Worm (Caenorhabditis elegans) whole organism, early embryonic: Measurements from ENCODE around the gene F10C5.3.

Source experiments
- B0310.2 ChIP-seq: sonication (generic microtip); optimal IDR thresholded peaks from 2 replicates; lab custom pipeline; 2016; ENCODE audit warnings: mild to moderate bottlenecking, missing genetic modification characterization, missing compliant biosample characterization
- F13C5.2 ChIP-seq: sonication (generic microtip); optimal IDR thresholded peaks from 2 replicates; lab custom pipeline; 2017; ENCODE audit warnings: mild to moderate bottlenecking, missing genetic modification characterization, inconsistent platforms, missing compliant biosample characterization
- aly-1 ChIP-seq: sonication (generic microtip); optimal IDR thresholded peaks from 2 replicates; lab custom pipeline; 2016; ENCODE audit warnings: missing genetic modification characterization, missing compliant biosample characterization
- ama-1 ChIP-seq: fragments of 150-350 bp; optimal IDR thresholded peaks from 2 replicates; lab custom pipeline; 2014
- ceh-13 ChIP-seq: fragments of 200-800 bp; sonication (Bioruptor generic); optimal IDR thresholded peaks from 2 replicates; lab custom pipeline; 2018; ENCODE audit warnings: mild to moderate bottlenecking, missing genetic modification characterization, missing compliant biosample characterization
- ceh-36 ChIP-seq: sonication (generic microtip); optimal IDR thresholded peaks from 2 replicates; lab custom pipeline; 2016; ENCODE audit warnings: missing genetic modification characterization, inconsistent platforms, missing compliant biosample characterization
- ets-7 ChIP-seq: sonication (generic microtip); optimal IDR thresholded peaks from 2 replicates; lab custom pipeline; 2016; ENCODE audit warnings: missing genotype, missing genetic modification characterization, missing compliant biosample characterization
- flt-1 ChIP-seq: fragments of 200-800 bp; sonication (Bioruptor generic); IDR thresholded peaks from 2 replicates; pipeline ENCODE4 v1.3.6; 2022; ENCODE audit warnings: missing genetic modification characterization, missing compliant biosample characterization
- hmbx-1 ChIP-seq: sonication (generic microtip); optimal IDR thresholded peaks from 2 replicates; lab custom pipeline; 2016; ENCODE audit warnings: mild to moderate bottlenecking, missing genetic modification characterization, missing compliant biosample characterization
- hmg-4 ChIP-seq: fragments of 200-800 bp; sonication (Bioruptor generic); optimal IDR thresholded peaks from 2 replicates; lab custom pipeline; 2018; ENCODE audit warnings: mild to moderate bottlenecking, missing genetic modification characterization, missing compliant biosample characterization
- hnd-1 ChIP-seq: sonication (generic microtip); optimal IDR thresholded peaks from 2 replicates; lab custom pipeline; 2016; ENCODE audit warnings: missing genetic modification characterization, missing compliant biosample characterization
- pes-1 ChIP-seq: fragments of 200-800 bp; sonication (Bioruptor generic); IDR thresholded peaks from 2 replicates; pipeline ENCODE4 v1.3.6; 2022; ENCODE audit warnings: missing genetic modification reagents, missing genetic modification characterization, missing compliant biosample characterization
- scrt-1 ChIP-seq: fragments of 200-800 bp; sonication (Bioruptor generic); IDR thresholded peaks from 2 replicates; pipeline ENCODE4 v1.3.6; 2022; ENCODE audit warnings: missing genetic modification characterization, missing compliant biosample characterization
- sea-1 ChIP-seq: fragments of 200-800 bp; sonication (Bioruptor generic); conservative IDR thresholded peaks from 2 replicates; pipeline ENCODE4 v1.3.6; 2022; ENCODE audit warnings: missing genetic modification characterization, missing compliant biosample characterization
- tbx-11 ChIP-seq: fragments of 200-800 bp; sonication (Bioruptor generic); IDR thresholded peaks from 2 replicates; pipeline ENCODE4 v1.3.6; 2022; ENCODE audit warnings: missing genetic modification characterization, missing compliant biosample characterization
- tbx-37 ChIP-seq: fragments of 200-800 bp; sonication (Bioruptor generic); conservative IDR thresholded peaks from 2 replicates; pipeline ENCODE4 v1.3.6; 2022; ENCODE audit warnings: missing genetic modification reagents, missing genetic modification characterization, missing compliant biosample characterization
- tra-4 ChIP-seq: sonication (generic microtip); optimal IDR thresholded peaks from 2 replicates; lab custom pipeline; 2017; ENCODE audit warnings: missing genetic modification characterization, missing compliant biosample characterization

Gene F10C5.3

DNA sequence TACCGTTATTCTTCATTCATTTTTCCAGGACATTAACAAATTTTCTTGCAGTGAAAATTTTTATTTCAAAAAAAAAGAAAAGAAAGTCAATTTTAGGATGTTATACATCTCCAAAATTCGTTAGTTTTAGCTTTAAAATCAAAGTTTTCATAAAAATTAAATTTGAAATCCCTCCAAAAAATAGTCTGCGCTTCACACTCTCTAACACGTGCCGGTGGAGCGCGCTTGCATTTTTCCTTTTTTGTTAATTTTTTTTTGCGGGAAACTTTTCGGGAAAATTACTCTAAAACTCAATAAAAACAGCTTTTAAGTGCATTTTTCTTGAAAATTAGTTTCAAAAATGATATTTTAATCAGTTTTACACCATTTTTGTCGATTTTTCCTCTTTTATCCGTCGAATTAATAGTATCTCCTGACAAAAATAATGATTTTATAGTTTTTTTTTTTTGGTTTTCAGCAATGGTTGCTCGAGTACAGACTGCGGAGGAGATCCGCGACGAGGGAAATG is 7.5 kb downstream of the F10C5.3 start, which contains the start of gene unc-45:
Gene unc-45 (plus strand): TSS at position 458 of the 508 bp plus-strand sequence.
- TF ChIP-seq ets-7 (tag; lab: Kevin White, UChicago), result no peak
- TF ChIP-seq F13C5.2 (tag; lab: Kevin White, UChicago), result no peak
- no peak for TF ChIP-seq flt-1 (GFP tag; lab: Robert Waterston, UW)
- TF ChIP-seq ceh-36 (tag; lab: Kevin White, UChicago), result no peak
- no peak for TF ChIP-seq scrt-1 (GFP tag; lab: Robert Waterston, UW)
- TF ChIP-seq pes-1 (GFP tag; lab: Robert Waterston, UW), result no peak

DNA sequence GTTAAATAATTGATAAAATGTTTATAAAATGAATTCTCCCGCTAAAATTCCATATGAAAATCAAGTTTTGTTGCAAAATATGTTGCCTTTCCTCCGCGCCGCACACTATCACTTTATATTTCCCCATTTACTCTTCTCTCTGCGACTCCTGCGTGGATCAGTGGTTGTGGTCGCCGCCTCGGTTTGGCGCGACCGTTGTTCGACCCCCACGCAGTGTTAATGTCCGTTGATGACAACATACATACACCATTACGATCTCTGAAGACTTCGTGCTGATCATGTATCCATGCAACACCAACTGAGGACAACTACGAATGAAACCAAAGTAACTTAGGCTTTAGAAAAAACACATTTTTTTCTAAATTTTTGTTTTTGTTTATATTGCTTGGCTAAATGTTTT is 18.9 kb downstream of the F10C5.3 start:
- TF ChIP-seq tbx-37 (GFP tag; lab: Robert Waterston, UW) (peak; percentile 71), hnd-1 (tag; lab: Kevin White, UChicago) (peak; percentile 81), scrt-1 (GFP tag; lab: Robert Waterston, UW) (peak; percentile 87), F13C5.2 (tag; lab: Kevin White, UChicago) (peak; percentile 89), tra-4 (tag; lab: Kevin White, UChicago) (peak; percentile 46), tbx-11 (GFP tag; lab: Robert Waterston, UW) (peak; percentile 86), ceh-13 (peak; percentile 66), sea-1 (GFP tag; lab: Robert Waterston, UW) (peak; percentile 86), hmg-4 (peak; percentile 94), ets-7 (tag; lab: Kevin White, UChicago) (peak; percentile 79), flt-1 (GFP tag; lab: Robert Waterston, UW) (peak; percentile 80), hmbx-1 (tag; lab: Kevin White, UChicago) (peak; percentile 72), aly-1 (peak; percentile 79), ama-1 (lab: Kevin White, UChicago) (no peak), pes-1 (GFP tag; lab: Robert Waterston, UW) (peak; percentile 86), ceh-36 (tag; lab: Kevin White, UChicago) (peak; percentile 65), B0310.2 (tag; lab: Kevin White, UChicago) (peak; percentile 66)

DNA sequence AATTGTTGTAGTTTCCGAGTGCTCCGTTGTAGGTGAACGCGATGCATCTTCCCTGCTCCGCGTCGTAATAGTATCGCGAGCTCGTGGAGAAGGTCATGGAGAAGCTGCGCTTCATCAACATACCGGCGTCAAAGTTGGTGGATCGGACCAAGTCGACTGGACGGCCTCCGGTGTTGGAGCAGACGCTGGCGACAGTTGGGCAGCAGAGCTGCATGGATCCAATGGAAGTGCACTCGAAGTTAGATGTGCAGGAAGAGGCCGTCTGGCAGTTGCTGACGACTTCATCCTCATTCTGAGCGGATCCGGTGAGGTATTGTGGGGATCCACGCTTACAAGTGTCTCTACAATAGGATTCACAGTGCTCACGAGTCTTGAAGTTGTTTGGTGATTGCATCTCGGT is 25.4 kb downstream of the F10C5.3 start:
- TF ChIP-seq aly-1 (no peak), tbx-37 (GFP tag; lab: Robert Waterston, UW) (no peak), F13C5.2 (tag; lab: Kevin White, UChicago) (no peak), ets-7 (tag; lab: Kevin White, UChicago) (no peak)

DNA sequence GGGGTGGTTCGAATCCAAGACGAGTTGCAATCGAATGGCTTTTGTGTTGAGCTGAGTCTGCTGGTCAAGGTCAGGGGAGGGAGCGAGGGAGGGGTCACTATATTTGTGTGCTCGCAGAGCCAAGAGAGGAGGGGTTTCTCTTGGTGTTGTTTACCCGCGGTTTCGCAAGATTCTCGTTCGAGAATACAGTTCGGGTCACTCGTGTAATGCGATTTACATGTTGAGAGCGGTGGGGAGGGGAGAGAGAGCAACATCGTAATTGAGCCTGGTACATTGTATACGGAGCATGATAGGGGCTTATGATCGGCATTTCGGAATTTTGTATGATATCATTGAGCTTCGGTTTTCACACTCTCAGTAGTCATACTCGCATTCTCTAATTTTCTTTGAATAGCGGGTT is 28.4 kb downstream of the F10C5.3 start, which contains the start of gene F30H5.3:
Gene F30H5.3 (minus strand): TSS at position 101 of the 400 bp plus-strand sequence.
- no peak for TF ChIP-seq sea-1 (GFP tag; lab: Robert Waterston, UW)

DNA sequence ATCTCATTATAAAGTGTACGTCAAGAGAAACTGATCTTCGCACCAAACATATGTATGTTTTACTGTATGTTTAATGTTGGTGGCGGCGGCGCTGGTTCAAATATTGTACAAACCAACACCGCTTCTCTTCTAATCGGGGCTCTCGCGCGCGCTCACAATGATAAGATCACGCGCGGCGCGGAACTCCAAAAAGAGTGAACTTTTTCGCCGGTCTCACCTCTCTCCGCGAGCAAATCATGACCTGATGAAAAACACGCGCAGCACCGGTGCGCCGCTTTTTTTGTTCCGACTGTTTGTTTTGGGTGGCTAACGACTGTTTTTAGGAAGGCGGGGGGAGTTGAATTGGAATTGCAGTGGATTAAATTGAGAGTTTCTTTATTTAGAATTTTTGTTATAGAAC is 29.7 kb downstream of the F10C5.3 start:
- TF ChIP-seq ets-7 (tag; lab: Kevin White, UChicago) (no peak), ceh-36 (tag; lab: Kevin White, UChicago) (no peak), flt-1 (GFP tag; lab: Robert Waterston, UW) (no peak), hnd-1 (tag; lab: Kevin White, UChicago) (no peak), F13C5.2 (tag; lab: Kevin White, UChicago) (no peak), hmbx-1 (tag; lab: Kevin White, UChicago) (no peak)

DNA sequence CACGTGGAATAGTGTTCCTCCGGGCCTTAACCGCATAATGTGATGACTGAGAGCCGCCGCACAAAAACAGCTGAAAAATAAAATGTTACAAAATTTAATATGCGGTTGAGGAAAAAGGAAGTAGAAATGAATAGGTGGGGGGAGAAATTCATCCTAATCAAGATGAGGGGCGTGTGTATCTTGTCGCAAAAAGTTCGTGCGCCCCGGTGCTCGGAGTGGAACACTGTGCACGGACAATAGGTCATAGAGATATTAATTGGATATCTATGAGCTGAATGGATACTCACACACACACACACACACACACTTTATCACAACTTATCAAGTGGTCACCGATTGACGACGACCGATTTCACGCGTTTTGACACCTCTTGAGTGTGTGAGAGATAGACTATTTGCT is 40.3 kb downstream of the F10C5.3 start, which contains the start of gene T22F7.3:
Gene T22F7.3 (minus strand): TSS at position 101 of the 400 bp plus-strand sequence.
- no peak for TF ChIP-seq ceh-36 (tag; lab: Kevin White, UChicago)
- TF ChIP-seq scrt-1 (GFP tag; lab: Robert Waterston, UW), result no peak
- no peak for TF ChIP-seq hmbx-1 (tag; lab: Kevin White, UChicago)
- no peak for TF ChIP-seq hmg-4
- TF ChIP-seq ceh-13, result no peak
- no peak for TF ChIP-seq ets-7 (tag; lab: Kevin White, UChicago)
- no peak for TF ChIP-seq hnd-1 (tag; lab: Kevin White, UChicago)
- no peak for TF ChIP-seq aly-1
- no peak for TF ChIP-seq sea-1 (GFP tag; lab: Robert Waterston, UW)
- TF ChIP-seq tra-4 (tag; lab: Kevin White, UChicago), result no peak
- no peak for TF ChIP-seq tbx-11 (GFP tag; lab: Robert Waterston, UW)
- TF ChIP-seq B0310.2 (tag; lab: Kevin White, UChicago), result no peak
- no peak for TF ChIP-seq ama-1 (lab: Kevin White, UChicago)
- no peak for TF ChIP-seq F13C5.2 (tag; lab: Kevin White, UChicago)
- no peak for TF ChIP-seq tbx-37 (GFP tag; lab: Robert Waterston, UW)
- no peak for TF ChIP-seq pes-1 (GFP tag; lab: Robert Waterston, UW)
- no peak for TF ChIP-seq flt-1 (GFP tag; lab: Robert Waterston, UW)

DNA sequence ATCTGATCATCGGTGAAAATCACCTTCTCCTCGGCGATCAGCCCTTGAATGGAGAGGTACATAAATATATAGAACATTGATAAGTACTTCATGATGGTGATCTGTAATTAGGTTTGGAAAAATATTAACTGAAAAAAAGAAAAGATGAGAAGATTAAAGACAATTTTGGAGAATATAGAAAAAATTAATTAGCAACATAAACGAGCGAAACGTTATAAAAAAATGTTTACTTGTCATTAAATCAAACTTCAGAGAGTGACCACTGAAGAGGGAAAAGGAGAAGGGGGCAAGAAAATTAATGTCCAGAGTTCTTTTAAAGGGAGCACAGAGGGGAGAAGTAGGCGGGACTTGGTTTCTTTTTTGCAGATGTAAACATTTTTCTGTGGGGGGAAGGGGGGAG is 43.2 kb downstream of the F10C5.3 start, which contains the start of gene T22F7.4:
Gene T22F7.4 (minus strand): TSS at position 101 of the 400 bp plus-strand sequence.
- TF ChIP-seq hnd-1 (tag; lab: Kevin White, UChicago) (no peak), pes-1 (GFP tag; lab: Robert Waterston, UW) (no peak), ama-1 (lab: Kevin White, UChicago) (no peak), tbx-37 (GFP tag; lab: Robert Waterston, UW) (no peak), sea-1 (GFP tag; lab: Robert Waterston, UW) (no peak), hmbx-1 (tag; lab: Kevin White, UChicago) (no peak), tra-4 (tag; lab: Kevin White, UChicago) (no peak), tbx-11 (GFP tag; lab: Robert Waterston, UW) (no peak), scrt-1 (GFP tag; lab: Robert Waterston, UW) (no peak), flt-1 (GFP tag; lab: Robert Waterston, UW) (no peak), F13C5.2 (tag; lab: Kevin White, UChicago) (no peak), B0310.2 (tag; lab: Kevin White, UChicago) (no peak), hmg-4 (no peak), ceh-13 (no peak), aly-1 (no peak), ets-7 (tag; lab: Kevin White, UChicago) (no peak), ceh-36 (tag; lab: Kevin White, UChicago) (no peak)
